Worm (Caenorhabditis elegans): ENCODE data around the gene skn-1.

skn-1 gene

ce11 chrIV:5649073-5649583 lies 11.1 kb downstream of the skn-1 start, which contains the start of gene csn-5 (continued):
- TF ChIP-seq dmd-8 (GFP tag; IDR thresholded peaks at IDR 0.05) (no peak), dve-1 (tag; optimal IDR thresholded peaks at IDR 0.05; ENCODE audit: insufficient read depth) (no peak), saeg-2 (GFP tag; IDR thresholded peaks at IDR 0.05) (no peak), lsy-2 (tag; optimal IDR thresholded peaks at IDR 0.05) (no peak), ZK546.5 (tag; optimal IDR thresholded peaks at IDR 0.05) (no peak), daf-8 (GFP tag; IDR thresholded peaks at IDR 0.05) (no peak)

ce11 chrIV:5645514-5646052 lies 14.6 kb downstream of the skn-1 start, which contains the start of the genes srd-8 and B0547.2:
srd-8 (minus strand) TSS chrIV:5645614.
B0547.2 (plus strand) TSS chrIV:5646002.
- TF ChIP-seq aha-1 (tag) = no peak
- TF ChIP-seq pha-4 (GFP tag; IDR thresholded peaks at IDR 0.05) = no peak
- no peak for TF ChIP-seq pha-4 (tag; optimal IDR thresholded peaks at IDR 0.05)
- TF ChIP-seq unc-39 (tag; optimal IDR thresholded peaks at IDR 0.05) = no peak
- TF ChIP-seq jun-1 (tag; optimal IDR thresholded peaks at IDR 0.05) = no peak

ce11 chrIV:5635551-5635950 lies 24.6 kb downstream of the skn-1 start, which contains the start of gene srd-13:
srd-13 (minus strand) TSS chrIV:5635651.
- TF ChIP-seq unc-39 (tag; optimal IDR thresholded peaks at IDR 0.05) (no peak), nhr-77 (tag; optimal IDR thresholded peaks at IDR 0.05) (no peak), R02D3.7 (tag; optimal IDR thresholded peaks at IDR 0.05) (no peak), zip-11 (GFP tag; IDR thresholded peaks at IDR 0.05) (no peak), egl-43 (GFP tag; IDR thresholded peaks at IDR 0.05) (no peak), Y48G9A.11 (GFP tag; IDR thresholded peaks at IDR 0.05) (no peak), nhr-237 (tag; optimal IDR thresholded peaks at IDR 0.05) (no peak), ceh-28 (tag; optimal IDR thresholded peaks at IDR 0.05) (no peak), duxl-1 (tag; optimal IDR thresholded peaks at IDR 0.05; ENCODE audit: poor library complexity) (no peak), D1046.2 (GFP tag; IDR thresholded peaks at IDR 0.05) (no peak), mxl-3 (GFP tag; optimal IDR thresholded peaks at IDR 0.05) (no peak), skn-1 (tag; optimal IDR thresholded peaks at IDR 0.05) (no peak), zip-2 (tag; optimal IDR thresholded peaks at IDR 0.05) (no peak), zfp-3 (GFP tag; conservative IDR thresholded peaks at IDR 0.05) (no peak), F44E2.7 (GFP tag; IDR thresholded peaks at IDR 0.05) (no peak), F49E8.2 (tag; optimal IDR thresholded peaks at IDR 0.05; ENCODE audit: borderline replicate concordance) (no peak), hif-1 (tag; optimal IDR thresholded peaks at IDR 0.05) (no peak), lin-29 (GFP tag; IDR thresholded peaks at IDR 0.05) (no peak), attf-4 (tag; optimal IDR thresholded peaks at IDR 0.05) (no peak)

ce11 chrIV:5632536-5632935 lies 27.6 kb downstream of the skn-1 start:
- TF ChIP-seq lsy-2 (tag; optimal IDR thresholded peaks at IDR 0.05) (no peak), Y105C5A.15 (GFP tag; IDR thresholded peaks at IDR 0.05) (no peak), hif-1 (tag; optimal IDR thresholded peaks at IDR 0.05) (no peak), vab-7 (GFP tag; IDR thresholded peaks at IDR 0.05) (no peak), nhr-11 (tag; optimal IDR thresholded peaks at IDR 0.05) (no peak), unc-62 (GFP tag; optimal IDR thresholded peaks at IDR 0.05 in 1 of 2) (peak in 1 of 2 experiments; percentile 96), unc-62 (tag; optimal IDR thresholded peaks at IDR 0.05) (no peak), ztf-11 (tag; optimal IDR thresholded peaks at IDR 0.05) (no peak), zip-2 (tag; optimal IDR thresholded peaks at IDR 0.05) (no peak)

ce11 chrIV:5631628-5632027 lies 28.6 kb downstream of the skn-1 start, which contains the start of gene ttbk-8.2:
ttbk-8.2 (plus strand) TSS chrIV:5631928.
- TF ChIP-seq lin-13 (GFP tag; optimal IDR thresholded peaks at IDR 0.05) (no peak), zfp-3 (GFP tag; conservative IDR thresholded peaks at IDR 0.05) (no peak), nhr-42 (GFP tag; IDR thresholded peaks at IDR 0.05) (no peak), lin-1 (GFP tag; IDR thresholded peaks at IDR 0.05) (no peak), ceh-82 (tag; optimal IDR thresholded peaks at IDR 0.05) (no peak), nhr-48 (tag; optimal IDR thresholded peaks at IDR 0.05) (no peak), lin-15B (tag; optimal IDR thresholded peaks at IDR 0.05) (no peak), ceh-62 (tag; optimal IDR thresholded peaks at IDR 0.05) (no peak), lin-39 (tag; optimal IDR thresholded peaks at IDR 0.05) (no peak), madf-5 (GFP tag; IDR thresholded peaks at IDR 0.05) (no peak), lin-29 (GFP tag; IDR thresholded peaks at IDR 0.05) (no peak), R02D3.7 (tag; optimal IDR thresholded peaks at IDR 0.05) (no peak), madf-9 (GFP tag; conservative IDR thresholded peaks at IDR 0.05) (no peak), jun-1 (tag; optimal IDR thresholded peaks at IDR 0.05) (no peak), pha-4 (GFP tag; IDR thresholded peaks at IDR 0.05) (no peak), pha-4 (tag; optimal IDR thresholded peaks at IDR 0.05) (no peak), dmd-9 (GFP tag; IDR thresholded peaks at IDR 0.05) (no peak)
